Fruit fly (Drosophila melanogaster): ENCODE measurements around the gene BobA.

The BobA gene

DNA sequence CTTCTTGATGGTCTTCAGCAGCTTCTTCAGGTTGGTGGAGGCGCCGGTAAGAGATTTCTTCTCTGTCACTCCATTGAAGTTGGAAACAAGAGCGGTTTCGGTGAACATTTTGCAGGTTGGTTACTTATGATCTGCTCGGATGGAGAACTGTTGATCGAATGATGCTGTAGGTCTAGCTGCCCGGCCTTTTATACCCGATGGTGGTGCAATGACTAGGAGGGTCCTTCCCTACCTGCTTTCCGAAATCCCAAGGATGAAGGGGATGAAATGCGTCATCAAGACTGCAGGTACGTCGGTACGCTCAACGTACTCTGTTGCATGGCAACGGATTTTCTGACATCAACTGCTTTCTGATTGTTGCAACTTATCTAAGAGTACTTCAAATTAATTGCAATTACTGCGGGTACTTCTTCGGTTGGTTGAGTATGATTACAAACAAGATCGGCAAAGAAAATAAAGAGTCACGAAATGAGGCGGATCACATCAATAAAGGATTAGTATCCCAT, at the start of gene BobA:
TSS of gene BobA (minus strand) at position 165 of the 506 bp plus-strand sequence.
- no peak for TF ChIP-seq z (GFP tag; IDR thresholded peaks at IDR 0.05)
- peak; percentile 88 for TF ChIP-seq CG15479 (GFP tag; optimal IDR thresholded peaks at IDR 0.05)
- peak; percentile 52 for TF ChIP-seq pros (GFP tag; optimal IDR thresholded peaks at IDR 0.05)
- TF ChIP-seq maf-S (GFP tag; optimal IDR thresholded peaks at IDR 0.05): no peak
- TF ChIP-seq CG13287 (GFP tag; IDR thresholded peaks at IDR 0.05; ENCODE audit: partially characterized antibody): no peak
- TF ChIP-seq onecut (GFP tag; IDR thresholded peaks at IDR 0.05): no peak
- no peak for TF ChIP-seq grau (tag; optimal IDR thresholded peaks at IDR 0.05)
- TF ChIP-seq chm (GFP tag; IDR thresholded peaks at IDR 0.05): peak; percentile 46; the same call in 1 of the 2 replicates
- peak; percentile 19 for TF ChIP-seq sens (GFP tag)
- peak; percentile 50 for TF ChIP-seq Tbp (GFP tag; optimal IDR thresholded peaks at IDR 0.05)
- no peak for TF ChIP-seq prd (optimal IDR thresholded peaks at IDR 0.05)
- peak; percentile 40; the same call in 1 of the 3 replicates for TF ChIP-seq prd (GFP tag; IDR thresholded peaks at IDR 0.05)
- TF ChIP-seq CG15696 (tag; optimal IDR thresholded peaks at IDR 0.05): no peak
- TF ChIP-seq Sox102F (GFP tag; optimal IDR thresholded peaks at IDR 0.05): no peak
- TF ChIP-seq yki (optimal IDR thresholded peaks at IDR 0.05): no peak
- no peak for TF ChIP-seq bowl (GFP tag; IDR thresholded peaks at IDR 0.05)
- no peak for TF ChIP-seq Pdp1 (GFP tag; optimal IDR thresholded peaks at IDR 0.05)
- TF ChIP-seq gsb (GFP tag; IDR thresholded peaks at IDR 0.05): no peak
- no peak for TF ChIP-seq abd-A (tag; optimal IDR thresholded peaks at IDR 0.05)
- no peak for TF ChIP-seq CG7357 (GFP tag; IDR thresholded peaks at IDR 0.05)
- TF ChIP-seq Ets65A (GFP tag): peak; percentile 70
- TF ChIP-seq CG17186 (GFP tag; optimal IDR thresholded peaks at IDR 0.05): no peak
- TF ChIP-seq sr (GFP tag; IDR thresholded peaks at IDR 0.05): no peak
- TF ChIP-seq CG31365 (tag; optimal IDR thresholded peaks at IDR 0.05): no peak
- TF ChIP-seq CG10979 (tag; optimal IDR thresholded peaks at IDR 0.05): no peak
- TF ChIP-seq zen (tag; optimal IDR thresholded peaks at IDR 0.05): peak; percentile 5
- TF ChIP-seq CG11560 (tag; IDR thresholded peaks at IDR 0.05): no peak
- no peak for TF ChIP-seq unpg (GFP tag; optimal IDR thresholded peaks at IDR 0.05)
- no peak for TF ChIP-seq CG10274 (GFP tag; optimal IDR thresholded peaks at IDR 0.05)
- TF ChIP-seq CG8765 (GFP tag; IDR thresholded peaks at IDR 0.05): no peak
- no peak for TF ChIP-seq vfl (GFP tag; optimal IDR thresholded peaks at IDR 0.05)
- TF ChIP-seq CG4730 (GFP tag; IDR thresholded peaks at IDR 0.05): no peak
- TF ChIP-seq hbn (GFP tag; IDR thresholded peaks at IDR 0.05; ENCODE audit: partially characterized antibody): no peak
- TF ChIP-seq disco-r (GFP tag; optimal IDR thresholded peaks at IDR 0.05): no peak
- no peak for TF ChIP-seq CG31388 (GFP tag; optimal IDR thresholded peaks at IDR 0.05)
- no peak for TF ChIP-seq CG13624 (GFP tag; optimal IDR thresholded peaks at IDR 0.05)
- TF ChIP-seq fd3F (GFP tag; optimal IDR thresholded peaks at IDR 0.05): no peak
- no peak for TF ChIP-seq CG33557 (GFP tag; optimal IDR thresholded peaks at IDR 0.05)
- no peak for TF ChIP-seq chif (GFP tag; optimal IDR thresholded peaks at IDR 0.05)
- TF ChIP-seq sug (tag; optimal IDR thresholded peaks at IDR 0.05): no peak
- no peak for TF ChIP-seq CG6683 (GFP tag; optimal IDR thresholded peaks at IDR 0.05)
- TF ChIP-seq NC2β (GFP tag; optimal IDR thresholded peaks at IDR 0.05): no peak
- TF ChIP-seq Mes4 (GFP tag; optimal IDR thresholded peaks at IDR 0.05): no peak
- no peak for TF ChIP-seq Dll (GFP tag; IDR thresholded peaks at IDR 0.05; ENCODE audit: partially characterized antibody)
- no peak for TF ChIP-seq trh (GFP tag; optimal IDR thresholded peaks at IDR 0.05)
- peak; percentile 53; the same call in 1 of the 3 replicates for TF ChIP-seq CG2199 (GFP tag; IDR thresholded peaks at IDR 0.05)
- no peak for TF ChIP-seq sna (GFP tag; IDR thresholded peaks at IDR 0.05; ENCODE audit: partially characterized antibody)
